Worm (Caenorhabditis elegans): ENCODE measurements around the gene srh-10.
"Not testable (repeated sequence)": the region's sequence is repeated elsewhere in the genome, so short reads cannot be mapped to it uniquely, and the experiment has no call there.

Gene srh-10

DNA sequence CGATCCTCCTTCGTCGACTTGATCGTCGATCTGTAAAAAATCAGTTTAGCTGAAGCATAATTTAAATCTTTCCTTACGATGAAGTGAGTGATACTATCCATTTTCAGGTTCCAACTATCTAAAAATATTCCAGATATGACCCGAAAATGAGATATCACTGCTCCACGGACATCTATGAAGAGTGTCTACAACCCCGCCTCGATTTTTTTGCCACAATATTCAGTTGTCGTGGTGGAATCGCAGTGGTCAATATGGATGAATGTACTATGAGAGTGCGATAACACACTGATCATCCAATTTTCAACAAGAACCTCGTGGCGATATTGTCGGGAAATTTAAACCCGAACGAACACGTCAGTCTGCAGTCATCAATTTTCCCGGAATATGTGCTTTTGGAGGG, 25.6 kb downstream of the srh-10 start, which contains the start of gene R01B10.2:
R01B10.2 (minus strand) TSS at position 101 of the 400 bp plus-strand sequence.
- TF ChIP-seq snpc-4 (tag; optimal IDR thresholded peaks at IDR 0.05), result no peak
- no peak for TF ChIP-seq ces-1 (GFP tag; optimal IDR thresholded peaks at IDR 0.05)
- no peak for TF ChIP-seq efl-1 (optimal IDR thresholded peaks at IDR 0.05)
- TF ChIP-seq efl-1 (GFP tag; optimal IDR thresholded peaks at IDR 0.05 in 1 of 2), result no peak
- no peak for TF ChIP-seq unc-30 (tag; optimal IDR thresholded peaks at IDR 0.05)
- no peak for TF ChIP-seq nhr-11 (tag; optimal IDR thresholded peaks at IDR 0.05)
- TF ChIP-seq C34B4.2 (tag; optimal IDR thresholded peaks at IDR 0.05), result no peak
- no peak for TF ChIP-seq nhr-28 (tag; optimal IDR thresholded peaks at IDR 0.05)
- TF ChIP-seq pqm-1 (tag; optimal IDR thresholded peaks at IDR 0.05), result no peak
- no peak for TF ChIP-seq jun-1 (tag; optimal IDR thresholded peaks at IDR 0.05)
- TF ChIP-seq nhr-90 (tag; optimal IDR thresholded peaks at IDR 0.05; ENCODE audit: poor library complexity), result no peak
- no peak for TF ChIP-seq alr-1 (tag; optimal IDR thresholded peaks at IDR 0.05; ENCODE audit: borderline replicate concordance)
- TF ChIP-seq sptf-1 (tag; optimal IDR thresholded peaks at IDR 0.05), result no peak
- no peak for TF ChIP-seq lsy-2 (tag; optimal IDR thresholded peaks at IDR 0.05)
- no peak for TF ChIP-seq rnt-1 (tag; optimal IDR thresholded peaks at IDR 0.05)
- TF ChIP-seq ztf-11 (tag; optimal IDR thresholded peaks at IDR 0.05), result no peak
- TF ChIP-seq hpl-2 (GFP tag; optimal IDR thresholded peaks at IDR 0.05), result no peak
- TF ChIP-seq vab-15 (tag; optimal IDR thresholded peaks at IDR 0.05), result no peak
- TF ChIP-seq nhr-20 (tag; optimal IDR thresholded peaks at IDR 0.05), result no peak
- TF ChIP-seq nhr-12 (tag; optimal IDR thresholded peaks at IDR 0.05), result no peak
- TF ChIP-seq C16A3.4 (tag; optimal IDR thresholded peaks at IDR 0.05), result no peak

DNA sequence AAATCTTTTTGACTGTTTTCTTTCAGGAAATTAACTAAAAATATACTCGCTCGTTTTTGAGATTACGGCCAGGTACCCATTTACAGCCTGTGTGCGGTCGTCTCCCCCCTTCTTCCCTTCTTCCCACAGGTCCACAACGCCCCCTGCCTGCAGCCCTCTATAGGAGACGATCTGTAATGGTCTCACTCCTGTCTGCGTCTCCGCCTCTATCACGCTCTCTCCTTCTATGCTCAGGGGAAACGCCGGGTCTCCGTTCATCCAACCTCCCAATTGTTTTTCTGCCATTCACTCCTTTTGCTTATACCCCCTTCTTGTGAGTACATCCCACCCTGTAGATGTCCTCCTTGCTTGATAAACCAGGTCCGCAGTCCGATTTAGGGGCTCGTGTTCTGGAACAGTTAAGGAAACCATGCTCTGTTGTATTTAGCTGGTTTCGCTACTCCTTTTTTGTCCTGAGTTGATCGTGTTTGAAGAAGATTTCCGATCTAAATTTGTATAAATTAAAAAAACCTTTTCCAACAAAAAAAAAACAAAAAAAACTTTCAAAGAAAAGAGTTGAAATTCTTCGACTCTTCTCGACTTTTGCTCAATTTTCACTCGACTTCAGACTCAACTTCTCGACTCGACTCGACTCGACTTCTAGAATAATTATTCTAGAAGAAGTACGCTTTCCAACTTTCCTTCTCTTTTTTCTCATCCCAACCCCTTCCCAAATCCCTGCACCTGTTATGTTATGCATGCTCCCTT, 28.4 kb downstream of the srh-10 start, which contains the start of gene F29G9.1:
F29G9.1 (plus strand) TSS at position 697 of the 747 bp plus-strand sequence.
- TF ChIP-seq mef-2, nhr-12, C16A3.4 (tag; optimal IDR thresholded peaks at IDR 0.05): not testable (repeated sequence)

DNA sequence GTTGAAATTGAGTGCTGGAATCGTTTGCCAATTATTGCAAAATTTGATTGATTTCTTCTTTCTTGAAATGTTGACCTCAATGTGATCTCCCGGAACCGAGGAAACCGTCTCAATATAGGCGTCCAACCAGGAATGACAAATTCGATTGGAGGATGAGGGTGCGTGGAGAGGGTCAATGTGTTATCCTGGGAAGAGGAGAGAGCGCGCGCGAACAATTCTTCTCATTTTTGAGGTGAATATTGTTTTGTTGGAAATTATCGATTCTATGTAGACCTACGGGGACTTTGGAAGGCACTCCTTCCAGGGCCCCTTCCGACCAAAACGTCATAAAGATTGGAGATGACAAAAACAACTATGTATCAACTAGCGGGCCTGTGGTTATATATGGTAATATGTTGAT, 30.4 kb downstream of the srh-10 start:
- TF ChIP-seq C34B4.2 (tag; optimal IDR thresholded peaks at IDR 0.05), result no peak
- no peak for TF ChIP-seq mep-1 (tag; optimal IDR thresholded peaks at IDR 0.05)
- TF ChIP-seq swsn-7 (tag; optimal IDR thresholded peaks at IDR 0.05), result no peak
- no peak for TF ChIP-seq nhr-76 (tag; optimal IDR thresholded peaks at IDR 0.05)
- no peak for TF ChIP-seq zip-4 (GFP tag; optimal IDR thresholded peaks at IDR 0.05)
- TF ChIP-seq unc-130 (tag; optimal IDR thresholded peaks at IDR 0.05), result no peak
- no peak for TF ChIP-seq nhr-237 (tag; optimal IDR thresholded peaks at IDR 0.05)

DNA sequence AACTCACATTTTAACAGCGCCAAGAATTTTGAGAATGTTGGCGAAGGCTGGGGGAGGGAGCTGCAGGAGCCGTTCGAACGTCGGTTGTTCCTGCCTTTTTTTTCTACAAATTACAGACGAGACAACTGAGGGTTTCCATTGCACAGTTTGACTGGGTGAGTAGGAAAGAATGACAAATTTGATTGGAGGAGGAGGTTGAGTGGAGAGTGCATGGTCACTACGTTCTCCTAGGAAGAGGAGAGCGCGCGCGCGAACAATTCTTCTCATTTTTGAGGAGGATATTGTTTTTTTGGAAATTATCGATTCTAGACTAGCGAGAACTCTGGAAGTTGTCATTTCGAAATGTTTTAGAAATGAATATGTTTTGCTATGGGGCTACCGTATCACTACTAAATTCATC, 32.2 kb downstream of the srh-10 start, which contains the start of gene dhs-17:
dhs-17 (minus strand) TSS at position 101 of the 400 bp plus-strand sequence.
- TF ChIP-seq ets-5 (GFP tag; IDR thresholded peaks at IDR 0.05) (no peak), tlp-1 (tag; optimal IDR thresholded peaks at IDR 0.05) (no peak), lsy-2 (tag; optimal IDR thresholded peaks at IDR 0.05) (no peak), vab-15 (tag; optimal IDR thresholded peaks at IDR 0.05) (no peak), lin-35 (GFP tag; optimal IDR thresholded peaks at IDR 0.05) (no peak), aha-1 (tag; optimal IDR thresholded peaks at IDR 0.05) (no peak), nhr-47 (tag; optimal IDR thresholded peaks at IDR 0.05) (no peak), mep-1 (tag; optimal IDR thresholded peaks at IDR 0.05) (no peak), jun-1 (tag; optimal IDR thresholded peaks at IDR 0.05) (no peak), ceh-8 (GFP tag; optimal IDR thresholded peaks at IDR 0.05) (no peak), nhr-76 (tag; optimal IDR thresholded peaks at IDR 0.05) (no peak), unc-62 (GFP tag; optimal IDR thresholded peaks at IDR 0.05) (no peak), elt-2 (tag; optimal IDR thresholded peaks at IDR 0.05) (no peak), efl-1 (optimal IDR thresholded peaks at IDR 0.05) (no peak), efl-1 (GFP tag; optimal IDR thresholded peaks at IDR 0.05 in 1 of 2) (no peak), lin-15B (tag; optimal IDR thresholded peaks at IDR 0.05) (no peak), C04F5.9 (tag; optimal IDR thresholded peaks at IDR 0.05) (no peak), sox-4 (tag; optimal IDR thresholded peaks at IDR 0.05) (no peak)

Data from whole organism, L1 larva.